Worm (Caenorhabditis elegans) whole organism, late embryonic: ENCODE measurements around the gene C05B5.17.

Experiments used
- K02D7.2 ChIP-seq: sonication (generic microtip); optimal IDR thresholded peaks from 2 replicates; lab custom pipeline; 2017; ENCODE audit warnings: mild to moderate bottlenecking, missing genetic modification characterization, missing compliant biosample characterization
- K09A11.1 ChIP-seq: sonication (generic microtip); optimal IDR thresholded peaks from 2 replicates; lab custom pipeline; 2017; ENCODE audit warnings: antibody characterized with exemption, mild to moderate bottlenecking, missing genetic modification characterization, missing compliant biosample characterization; ENCODE audit not compliant: insufficient read depth
- T23F11.4 ChIP-seq: fragments of 200-800 bp; sonication (Bioruptor generic); optimal IDR thresholded peaks from 2 replicates; lab custom pipeline; 2018; ENCODE audit warnings: mild to moderate bottlenecking, missing genetic modification characterization, missing compliant biosample characterization
- Y22D7AL.16 ChIP-seq: sonication (generic microtip); optimal IDR thresholded peaks from 2 replicates; lab custom pipeline; 2016; ENCODE audit warnings: missing genetic modification characterization, missing compliant biosample characterization
- ahr-1 ChIP-seq: sonication (generic microtip); optimal IDR thresholded peaks from 2 replicates; lab custom pipeline; 2016; ENCODE audit warnings: missing genetic modification characterization, missing compliant biosample characterization
- ama-1 ChIP-seq: fragments of 150-350 bp; optimal IDR thresholded peaks from 2 replicates; lab custom pipeline; 2014
- ceh-14 ChIP-seq: sonication (generic microtip); optimal IDR thresholded peaks from 2 replicates; lab custom pipeline; 2016; ENCODE audit warnings: missing genotype, missing genetic modification characterization, missing compliant biosample characterization
- ceh-18 ChIP-seq: sonication (generic microtip); optimal IDR thresholded peaks from 2 replicates; lab custom pipeline; 2016; ENCODE audit warnings: missing genetic modification characterization, missing compliant biosample characterization
- ceh-19 ChIP-seq: fragments of 200-800 bp; sonication (Bioruptor generic); optimal IDR thresholded peaks from 2 replicates; lab custom pipeline; 2018; ENCODE audit warnings: mild to moderate bottlenecking, missing genetic modification characterization, missing compliant biosample characterization
- ceh-22 ChIP-seq: sonication (generic microtip); optimal IDR thresholded peaks from 2 replicates; lab custom pipeline; 2017; ENCODE audit warnings: missing biosample characterization, missing genetic modification characterization
- ceh-31 ChIP-seq: sonication (generic microtip); optimal IDR thresholded peaks from 2 replicates; lab custom pipeline; 2016; ENCODE audit warnings: missing genetic modification characterization, missing compliant biosample characterization
- ceh-45 ChIP-seq: fragments of 200-800 bp; sonication (Bioruptor generic); IDR thresholded peaks from 2 replicates; pipeline ENCODE4 v1.3.6; 2022; ENCODE audit warnings: missing genetic modification reagents, missing genetic modification characterization, missing compliant biosample characterization
- ceh-48 ChIP-seq: sonication (generic microtip); optimal IDR thresholded peaks from 2 replicates; lab custom pipeline; 2016; ENCODE audit warnings: missing genetic modification characterization, inconsistent platforms, missing compliant biosample characterization
- dmd-4 ChIP-seq: sonication (generic microtip); optimal IDR thresholded peaks from 2 replicates; lab custom pipeline; 2016; ENCODE audit warnings: borderline replicate concordance, missing genetic modification characterization, missing compliant biosample characterization
- dve-1 ChIP-seq: sonication (generic microtip); optimal IDR thresholded peaks from 2 replicates; lab custom pipeline; 2017; ENCODE audit warnings: antibody characterized with exemption, mild to moderate bottlenecking, missing genetic modification characterization, missing compliant biosample characterization
- elt-2 ChIP-seq: sonication (generic microtip); optimal IDR thresholded peaks from 2 replicates; lab custom pipeline; 2016; ENCODE audit warnings: missing genetic modification reagents, missing genetic modification characterization, missing compliant biosample characterization
- eyg-1 ChIP-seq: sonication (generic microtip); optimal IDR thresholded peaks from 2 replicates; lab custom pipeline; 2016; ENCODE audit warnings: missing genotype, missing genetic modification characterization, missing compliant biosample characterization
- fax-1 ChIP-seq: sonication (generic microtip); optimal IDR thresholded peaks from 2 replicates; lab custom pipeline; 2016; ENCODE audit warnings: missing genotype, missing genetic modification characterization, missing compliant biosample characterization
- hlh-13 ChIP-seq: fragments of 200-800 bp; sonication (Bioruptor generic); optimal IDR thresholded peaks from 2 replicates; lab custom pipeline; 2018; ENCODE audit warnings: mild to moderate bottlenecking, missing genetic modification characterization, missing compliant biosample characterization
- hlh-6 ChIP-seq: sonication (generic microtip); optimal IDR thresholded peaks from 2 replicates; lab custom pipeline; 2016; ENCODE audit warnings: missing genotype, missing genetic modification characterization, missing compliant biosample characterization
- hlh-8 ChIP-seq: sonication (generic microtip); optimal IDR thresholded peaks from 2 replicates; lab custom pipeline; 2016; ENCODE audit warnings: missing genotype, missing genetic modification characterization, missing compliant biosample characterization
- lim-6 ChIP-seq: sonication (generic microtip); optimal IDR thresholded peaks from 2 replicates; lab custom pipeline; 2016; ENCODE audit warnings: missing genetic modification characterization, missing compliant biosample characterization
- mec-3 ChIP-seq: sonication (generic microtip); optimal IDR thresholded peaks from 2 replicates; lab custom pipeline; 2016; ENCODE audit warnings: borderline replicate concordance, missing genetic modification characterization, missing compliant biosample characterization
- nhr-11 ChIP-seq: fragments of 150-350 bp; optimal IDR thresholded peaks from 2 replicates; lab custom pipeline; 2014; ENCODE audit warnings: missing biosample characterization, missing genetic modification characterization
- npax-4 ChIP-seq: sonication (generic microtip); optimal IDR thresholded peaks from 2 replicates; lab custom pipeline; 2016; ENCODE audit warnings: missing genetic modification characterization, missing compliant biosample characterization
- odd-2 ChIP-seq: sonication (generic microtip); optimal IDR thresholded peaks from 2 replicates; lab custom pipeline; 2017; ENCODE audit warnings: antibody characterized with exemption, mild to moderate bottlenecking, missing genetic modification characterization, missing compliant biosample characterization
- pros-1 ChIP-seq: fragments of 150-350 bp; optimal IDR thresholded peaks from 2 replicates; lab custom pipeline; 2014; ENCODE audit warnings: missing biosample characterization, missing genetic modification reagents, missing genetic modification characterization
- rnt-1 ChIP-seq: sonication (generic microtip); optimal IDR thresholded peaks from 2 replicates; lab custom pipeline; 2016; ENCODE audit warnings: missing genetic modification characterization, missing compliant biosample characterization
- sox-4 ChIP-seq: sonication (generic microtip); optimal IDR thresholded peaks from 2 replicates; lab custom pipeline; 2017; ENCODE audit warnings: mild to moderate bottlenecking, missing genetic modification characterization, inconsistent platforms, missing compliant biosample characterization
- syd-9 ChIP-seq: sonication (generic microtip); optimal IDR thresholded peaks from 2 replicates; lab custom pipeline; 2016; ENCODE audit warnings: mild to moderate bottlenecking, missing genetic modification characterization, moderate library complexity, missing compliant biosample characterization
- tbx-7 ChIP-seq: sonication (generic microtip); optimal IDR thresholded peaks from 2 replicates; lab custom pipeline; 2016; ENCODE audit warnings: missing genotype, missing genetic modification characterization, missing compliant biosample characterization
- ttx-3 ChIP-seq: sonication (generic microtip); optimal IDR thresholded peaks from 2 replicates; lab custom pipeline; 2016; ENCODE audit warnings: missing genetic modification reagents, missing genetic modification characterization, missing compliant biosample characterization
- unc-3 ChIP-seq, 2 experiments: fragments of 200-800 bp in 1 of 2; sonication (Bioruptor generic) in 1 of 2; sonication (generic microtip) in 1 of 2; conservative IDR thresholded peaks in 1 of 2; optimal IDR thresholded peaks in 1 of 2; 2 replicates each; pipeline versions ENCODE4 v1.3.6 to Lab custom; 2016 to 2022; ENCODE audit warnings: missing compliant biosample characterization in 2 of 2, missing genetic modification characterization in 2 of 2, missing genetic modification reagents in 1 of 2
- unc-42 ChIP-seq: sonication (generic microtip); optimal IDR thresholded peaks from 2 replicates; lab custom pipeline; 2016; ENCODE audit warnings: missing genotype, missing genetic modification characterization, missing compliant biosample characterization
- unc-55 ChIP-seq: sonication (generic microtip); optimal IDR thresholded peaks from 2 replicates; lab custom pipeline; 2017; ENCODE audit warnings: missing biosample characterization, missing genetic modification reagents, missing genetic modification characterization
- unc-86 ChIP-seq: sonication (generic microtip); optimal IDR thresholded peaks from 2 replicates; lab custom pipeline; 2016; ENCODE audit warnings: missing genetic modification characterization, missing compliant biosample characterization
- zip-5 ChIP-seq: sonication (generic microtip); optimal IDR thresholded peaks from 2 replicates; lab custom pipeline; 2016; ENCODE audit warnings: missing genetic modification characterization, missing compliant biosample characterization

C05B5.17 gene

ce11 chrIII:10010117-10010516, 11.0 kb upstream of the C05B5.17 start, which contains the start of gene fbxa-155:
Gene fbxa-155 (minus strand): TSS chrIII:10010217.
- no peak for TF ChIP-seq hlh-13
- TF ChIP-seq ahr-1 (tag; lab: Kevin White, UChicago), result no peak
- no peak for TF ChIP-seq hlh-6 (tag; lab: Kevin White, UChicago)
- TF ChIP-seq sox-4 (tag; lab: Kevin White, UChicago), result no peak
- TF ChIP-seq mec-3 (tag; lab: Kevin White, UChicago), result no peak
- no peak for TF ChIP-seq unc-3 (GFP tag; conservative IDR thresholded peaks at IDR 0.05; lab: Robert Waterston, UW)
- no peak for TF ChIP-seq unc-3 (tag; optimal IDR thresholded peaks at IDR 0.05; lab: Kevin White, UChicago)
- no peak for TF ChIP-seq unc-42 (tag; lab: Kevin White, UChicago)
- TF ChIP-seq elt-2 (tag; lab: Kevin White, UChicago), result no peak
- TF ChIP-seq ceh-48, result no peak
- no peak for TF ChIP-seq ceh-14 (tag; lab: Kevin White, UChicago)
- TF ChIP-seq unc-86 (tag; lab: Kevin White, UChicago), result no peak
- TF ChIP-seq K09A11.1 (tag; lab: Kevin White, UChicago), result no peak
- TF ChIP-seq T23F11.4 (GFP tag; lab: Kevin White, UChicago), result no peak
- TF ChIP-seq ceh-31 (tag; lab: Kevin White, UChicago), result no peak
- no peak for TF ChIP-seq ama-1 (lab: Kevin White, UChicago)
- no peak for TF ChIP-seq npax-4 (tag; lab: Kevin White, UChicago)
- TF ChIP-seq, all 69 proteins: peak for 0

ce11 chrIII:10006734-10007348, 7.7 kb upstream of the C05B5.17 start, which contains the start of gene C05B5.8:
Gene C05B5.8 (minus strand): TSS chrIII:10006784.
- no peak for TF ChIP-seq ama-1 (lab: Kevin White, UChicago)
- no peak for TF ChIP-seq dve-1 (tag; lab: Kevin White, UChicago)
- TF ChIP-seq hlh-8 (tag; lab: Kevin White, UChicago), result no peak
- TF ChIP-seq ceh-18, result no peak
- TF ChIP-seq pros-1, result no peak
- no peak for TF ChIP-seq unc-55 (GFP tag; lab: Kevin White, UChicago)
- TF ChIP-seq syd-9, result no peak
- TF ChIP-seq dmd-4 (tag; lab: Kevin White, UChicago), result no peak
- no peak for TF ChIP-seq rnt-1 (tag; lab: Kevin White, UChicago)
- no peak for TF ChIP-seq tbx-7 (tag; lab: Kevin White, UChicago)
- TF ChIP-seq eyg-1 (tag; lab: Kevin White, UChicago), result no peak
- no peak for TF ChIP-seq ceh-22 (tag; lab: Kevin White, UChicago)
- no peak for TF ChIP-seq lim-6 (tag; lab: Kevin White, UChicago)
- TF ChIP-seq K02D7.2 (tag; lab: Kevin White, UChicago), result no peak
- TF ChIP-seq nhr-11 (tag; lab: Kevin White, UChicago), result no peak
- TF ChIP-seq ceh-19 (GFP tag; lab: Kevin White, UChicago), result no peak
- no peak for TF ChIP-seq Y22D7AL.16 (tag; lab: Kevin White, UChicago)
- no peak for TF ChIP-seq unc-86 (tag; lab: Kevin White, UChicago)
- no peak for TF ChIP-seq zip-5 (tag; lab: Kevin White, UChicago)
- no peak for TF ChIP-seq odd-2 (tag; lab: Kevin White, UChicago)
- TF ChIP-seq, all 69 proteins: peak for 0

- TF ChIP-seq mec-3 (tag; lab: Kevin White, UChicago), result no peak
- TF ChIP-seq, all 69 proteins: peak for 0
Observed at ce11 chrIII:10004213-10004612, 5.1 kb upstream of the C05B5.17 start, which contains the start of gene C05B5.11. Gene C05B5.11 (plus strand): TSS chrIII:10004513.

- TF ChIP-seq ceh-14 (tag; lab: Kevin White, UChicago), result no peak
- no peak for TF ChIP-seq mec-3 (tag; lab: Kevin White, UChicago)
- no peak for TF ChIP-seq lim-6 (tag; lab: Kevin White, UChicago)
- no peak for TF ChIP-seq ceh-45 (GFP tag; lab: Robert Waterston, UW)
- no peak for TF ChIP-seq unc-55 (GFP tag; lab: Kevin White, UChicago)
- no peak for TF ChIP-seq ttx-3 (tag; lab: Kevin White, UChicago)
- TF ChIP-seq fax-1 (tag; lab: Kevin White, UChicago), result no peak
- no peak for TF ChIP-seq ceh-31 (tag; lab: Kevin White, UChicago)
Observed at ce11 chrIII:10001060-10001459, 1.9 kb upstream of the C05B5.17 start, which contains the start of gene C05B5.5. Gene C05B5.5 (plus strand): TSS chrIII:10001360.
